Fruit fly (Drosophila melanogaster) whole organism, embryonic: ENCODE measurements around the gene gcm.
A peak's percentile ranks its signal among the peaks of the same experiment; 100 is the strongest.

ENCODE experiments used
- C15 ChIP-seq: fragments of 200-800 bp; sonication (Bioruptor generic); IDR thresholded peaks from 3 replicates; pipeline ENCODE4 v1.3.6; 2022; ENCODE audit warnings: missing biosample characterization, missing genetic modification characterization
- CG1024 ChIP-seq: fragments of 200-800 bp; sonication (Bioruptor generic); IDR thresholded peaks from 2 replicates; pipeline ENCODE4 v1.3.6; 2022; ENCODE audit warnings: missing biosample characterization, missing genetic modification characterization
- CG10654 ChIP-seq: fragments of 200-800 bp; sonication (Bioruptor generic); optimal IDR thresholded peaks from 2 replicates; lab custom pipeline; 2016; ENCODE audit warnings: missing biosample characterization, missing genetic modification characterization
- CG12155 ChIP-seq: fragments of 200-800 bp; sonication (Bioruptor generic); optimal IDR thresholded peaks from 3 replicates; lab custom pipeline; 2016; ENCODE audit warnings: missing biosample characterization, missing genetic modification characterization
- CG12299 ChIP-seq: fragments of 200-800 bp; sonication (Bioruptor generic); optimal IDR thresholded peaks from 2 replicates; lab custom pipeline; 2018; ENCODE audit warnings: missing biosample characterization, mild to moderate bottlenecking, missing genetic modification characterization
- CG12659 ChIP-seq: fragments of 200-800 bp; sonication (Bioruptor generic); optimal IDR thresholded peaks from 3 replicates; lab custom pipeline; 2017; ENCODE audit warnings: mild to moderate bottlenecking, missing biosample characterization, missing genetic modification reagents, missing genetic modification characterization
- CG12744 ChIP-seq: fragments of 200-800 bp; sonication (Bioruptor generic); optimal IDR thresholded peaks from 2 replicates; lab custom pipeline; 2016; ENCODE audit warnings: missing biosample characterization, missing genetic modification characterization
- CG15269 ChIP-seq: fragments of 200-800 bp; sonication (Bioruptor generic); optimal IDR thresholded peaks from 2 replicates; lab custom pipeline; 2018; ENCODE audit warnings: missing biosample characterization, mild to moderate bottlenecking, missing genetic modification characterization, moderate library complexity
- CG16779 ChIP-seq: fragments of 200-800 bp; sonication (Bioruptor generic); IDR thresholded peaks from 2 replicates; pipeline ENCODE4 v1.3.6; 2022; ENCODE audit warnings: missing biosample characterization, missing genetic modification characterization
- CG17829 ChIP-seq: fragments of 200-800 bp; optimal IDR thresholded peaks from 2 replicates; lab custom pipeline; 2019; ENCODE audit warnings: missing biosample characterization, mild to moderate bottlenecking, missing genetic modification characterization, moderate library complexity
- CG18011 ChIP-seq: fragments of 200-800 bp; sonication (Bioruptor generic); optimal IDR thresholded peaks from 2 replicates; lab custom pipeline; 2017; ENCODE audit warnings: missing biosample characterization, missing genetic modification characterization, mild to moderate bottlenecking, moderate library complexity, missing genotype
- CG18599 ChIP-seq: fragments of 200-800 bp; sonication (Bioruptor generic); optimal IDR thresholded peaks from 3 replicates; lab custom pipeline; 2017; ENCODE audit warnings: missing biosample characterization, missing genetic modification characterization, mild to moderate bottlenecking, moderate library complexity, missing genetic modification reagents
- CG2116 ChIP-seq: fragments of 200-800 bp; sonication (Bioruptor generic); optimal IDR thresholded peaks from 3 replicates; lab custom pipeline; 2018; ENCODE audit warnings: missing biosample characterization, mild to moderate bottlenecking, missing genetic modification characterization
- CG31224 ChIP-seq: fragments of 200-800 bp; sonication (Bioruptor generic); IDR thresholded peaks from 2 replicates; pipeline ENCODE4 v1.3.6; 2022; ENCODE audit warnings: missing biosample characterization, missing genetic modification characterization
- CG31441 ChIP-seq: fragments of 200-800 bp; sonication (Bioruptor generic); IDR thresholded peaks from 2 replicates; pipeline ENCODE4 v1.3.6; 2022; ENCODE audit warnings: missing biosample characterization, missing genetic modification characterization
- CG3995 ChIP-seq: fragments of 200-800 bp; sonication (Bioruptor generic); optimal IDR thresholded peaks from 3 replicates; lab custom pipeline; 2016; ENCODE audit warnings: missing biosample characterization, missing genetic modification characterization
- CG4404 ChIP-seq: fragments of 200-800 bp; sonication (Bioruptor generic); IDR thresholded peaks from 2 replicates; pipeline ENCODE4 v1.3.6; 2022; ENCODE audit warnings: missing biosample characterization, missing genetic modification characterization
- CG4617 ChIP-seq: fragments of 200-800 bp; sonication (Bioruptor generic); optimal IDR thresholded peaks from 3 replicates; lab custom pipeline; 2016; ENCODE audit warnings: missing biosample characterization, missing genetic modification characterization, borderline replicate concordance
- CG4730 ChIP-seq: fragments of 200-800 bp; sonication (Bioruptor generic); IDR thresholded peaks from 2 replicates; pipeline ENCODE4 v1.3.6; 2022; ENCODE audit warnings: missing biosample characterization, missing genetic modification characterization
- CG7963 ChIP-seq: fragments of 200-800 bp; sonication (Bioruptor generic); IDR thresholded peaks from 3 replicates; pipeline ENCODE4 v1.3.6; 2022; ENCODE audit warnings: missing biosample characterization, missing genetic modification characterization; ENCODE audit not compliant: partially characterized antibody
- CG8281 ChIP-seq: fragments of 200-800 bp; sonication (Bioruptor generic); optimal IDR thresholded peaks from 2 replicates; lab custom pipeline; 2018; ENCODE audit warnings: missing biosample characterization, mild to moderate bottlenecking, missing genetic modification characterization, moderate library complexity
- CG9797 ChIP-seq: fragments of 200-800 bp; sonication (Bioruptor generic); optimal IDR thresholded peaks from 3 replicates; lab custom pipeline; 2018; ENCODE audit warnings: missing biosample characterization, mild to moderate bottlenecking, missing genetic modification characterization
- D19B ChIP-seq: fragments of 200-800 bp; sonication (Bioruptor generic); optimal IDR thresholded peaks from 2 replicates; lab custom pipeline; 2017; ENCODE audit warnings: missing biosample characterization, mild to moderate bottlenecking, missing genetic modification characterization
- Ets65A ChIP-seq: fragments of 200-800 bp; sonication (Bioruptor generic); peaks from one replicate; lab custom pipeline; 2016; ENCODE audit warnings: missing biosample characterization, missing genetic modification characterization
- Fer1 ChIP-seq: fragments of 200-800 bp; sonication (Bioruptor generic); optimal IDR thresholded peaks from 2 replicates; lab custom pipeline; 2017; ENCODE audit warnings: missing biosample characterization, mild to moderate bottlenecking, missing genetic modification characterization
- MBD-R2 ChIP-seq: fragments of 200-800 bp; sonication (Bioruptor generic); IDR thresholded peaks from 2 replicates; pipeline ENCODE4 v1.3.6; 2022; ENCODE audit warnings: missing biosample characterization, missing genetic modification characterization
- Ptx1 ChIP-seq: fragments of 200-800 bp; sonication (Bioruptor generic); IDR thresholded peaks from 2 replicates; pipeline ENCODE4 v1.3.6; 2022; ENCODE audit warnings: missing biosample characterization, missing genetic modification characterization
- Scr ChIP-seq: fragments of 200-800 bp; sonication (Bioruptor generic); IDR thresholded peaks from 2 replicates; pipeline ENCODE4 v1.3.6; 2022; ENCODE audit warnings: missing biosample characterization, missing genetic modification characterization; ENCODE audit not compliant: partially characterized antibody
- Tbp ChIP-seq: fragments of >200 bp; optimal IDR thresholded peaks from 2 replicates; lab custom pipeline; 2018; ENCODE audit warnings: missing biosample characterization, missing genetic modification characterization
- Trl ChIP-seq, 3 experiments: fragments of >200 bp in 2 of 3; fragments of 200-800 bp in 1 of 3; sonication (Bioruptor generic) in 1 of 3; optimal IDR thresholded peaks; 2 replicates in 1 of 3; 3 replicates in 2 of 3; lab custom pipeline; 2016 to 2017; ENCODE audit warnings: missing biosample characterization in 1 of 3, missing genetic modification characterization in 1 of 3
- Xbp1 ChIP-seq: fragments of 200-800 bp; sonication (Bioruptor generic); optimal IDR thresholded peaks from 3 replicates; lab custom pipeline; 2016; ENCODE audit warnings: missing biosample characterization, mild to moderate bottlenecking, missing genetic modification characterization
- ash1 ChIP-seq: fragments of 200-800 bp; sonication (Bioruptor generic); optimal IDR thresholded peaks from 2 replicates; lab custom pipeline; 2018; ENCODE audit warnings: missing biosample characterization, mild to moderate bottlenecking, missing genetic modification characterization
- bigmax ChIP-seq: fragments of 200-800 bp; sonication (Bioruptor generic); optimal IDR thresholded peaks from 2 replicates; lab custom pipeline; 2018; ENCODE audit warnings: missing biosample characterization, mild to moderate bottlenecking, missing genetic modification characterization
- cato ChIP-seq: fragments of 200-800 bp; sonication (Bioruptor generic); optimal IDR thresholded peaks from 2 replicates; lab custom pipeline; 2016; ENCODE audit warnings: missing biosample characterization, missing genetic modification characterization, borderline replicate concordance
- chif ChIP-seq, 2 experiments: fragments of 200-800 bp; sonication (Bioruptor generic); optimal IDR thresholded peaks; 3 replicates each; lab custom pipeline; 2016; ENCODE audit warnings: missing biosample characterization in 2 of 2, missing genetic modification characterization in 2 of 2
- dan ChIP-seq: fragments of 200-800 bp; sonication (Bioruptor generic); IDR thresholded peaks from 2 replicates; pipeline ENCODE4 v1.3.6; 2022; ENCODE audit warnings: missing biosample characterization, missing genetic modification characterization
- danr ChIP-seq: fragments of 200-800 bp; sonication (Bioruptor generic); IDR thresholded peaks from 2 replicates; pipeline ENCODE4 v1.3.6; 2022; ENCODE audit warnings: missing biosample characterization, missing genetic modification characterization
- dimm ChIP-seq: fragments of 200-800 bp; sonication (Bioruptor generic); IDR thresholded peaks from 2 replicates; pipeline ENCODE4 v1.3.6; 2022; ENCODE audit warnings: missing biosample characterization, missing genetic modification characterization
- dm ChIP-seq: fragments of 200-800 bp; sonication (Bioruptor generic); optimal IDR thresholded peaks from 3 replicates; lab custom pipeline; 2016; ENCODE audit warnings: missing biosample characterization, missing genetic modification characterization
- eve ChIP-seq, 2 experiments: fragments of >200 bp; optimal IDR thresholded peaks; 2 replicates each; lab custom pipeline; 2017; ENCODE audit warnings: missing biosample characterization in 2 of 2, missing genetic modification characterization in 2 of 2
- fd3F ChIP-seq: fragments of 200-800 bp; sonication (Bioruptor generic); optimal IDR thresholded peaks from 2 replicates; lab custom pipeline; 2018; ENCODE audit warnings: missing biosample characterization, mild to moderate bottlenecking, missing genetic modification characterization, moderate library complexity
- fru ChIP-seq: fragments of >200 bp; optimal IDR thresholded peaks from 2 replicates; lab custom pipeline; 2017
- gsb ChIP-seq: fragments of 200-800 bp; sonication (Bioruptor generic); IDR thresholded peaks from 2 replicates; pipeline ENCODE4 v1.3.6; 2022; ENCODE audit warnings: missing biosample characterization, missing genetic modification characterization
- her ChIP-seq: fragments of 200-800 bp; sonication (Bioruptor generic); optimal IDR thresholded peaks from 2 replicates; lab custom pipeline; 2016; ENCODE audit warnings: missing biosample characterization, missing genetic modification characterization
- jumu ChIP-seq: fragments of 200-800 bp; sonication (Bioruptor generic); optimal IDR thresholded peaks from 3 replicates; lab custom pipeline; 2016; ENCODE audit warnings: missing biosample characterization, missing genetic modification characterization
- klu ChIP-seq: fragments of 200-800 bp; sonication (Bioruptor generic); IDR thresholded peaks from 2 replicates; pipeline ENCODE4 v1.3.6; 2022; ENCODE audit warnings: missing biosample characterization, missing genetic modification characterization
- lmd ChIP-seq: fragments of 200-800 bp; sonication (Bioruptor generic); IDR thresholded peaks from 2 replicates; pipeline ENCODE4 v1.3.6; 2022; ENCODE audit warnings: missing biosample characterization, missing genetic modification characterization
- mam ChIP-seq: fragments of 200-800 bp; sonication (Bioruptor generic); optimal IDR thresholded peaks from 3 replicates; lab custom pipeline; 2016; ENCODE audit warnings: missing biosample characterization, missing genetic modification characterization
- sim ChIP-seq: fragments of 200-800 bp; sonication (Bioruptor generic); IDR thresholded peaks from 2 replicates; pipeline ENCODE4 v1.3.6; 2022; ENCODE audit warnings: missing biosample characterization, missing genetic modification characterization
- slbo ChIP-seq: fragments of 200-800 bp; sonication (Bioruptor generic); IDR thresholded peaks from 2 replicates; pipeline ENCODE4 v1.3.6; 2022; ENCODE audit warnings: missing biosample characterization, missing genetic modification characterization
- stc ChIP-seq: fragments of 200-800 bp; sonication (Bioruptor generic); IDR thresholded peaks from 2 replicates; pipeline ENCODE4 v1.3.6; 2022; ENCODE audit warnings: missing biosample characterization, missing genetic modification characterization
- stwl ChIP-seq: fragments of 200-800 bp; sonication (Bioruptor generic); optimal IDR thresholded peaks from 3 replicates; lab custom pipeline; 2018; ENCODE audit warnings: missing biosample characterization, mild to moderate bottlenecking, missing genetic modification characterization, moderate library complexity
- trem ChIP-seq: fragments of 200-800 bp; optimal IDR thresholded peaks from 3 replicates; lab custom pipeline; 2019; ENCODE audit warnings: missing biosample characterization, mild to moderate bottlenecking, missing genetic modification characterization, moderate library complexity

Gene gcm

dm6 chr2L:9585942-9586341 lies 4.4 kb upstream of the gcm start (continued):
- no peak for TF ChIP-seq D19B (GFP tag; lab: Kevin White, UChicago)
- no peak for TF ChIP-seq CG10654 (GFP tag; lab: Kevin White, UChicago)
- no peak for TF ChIP-seq CG7963 (GFP tag; lab: Robert Waterston, UW)
- TF ChIP-seq sim (GFP tag; lab: Robert Waterston, UW), result no peak
- TF ChIP-seq fru (lab: Kevin White, UChicago), result no peak
- TF ChIP-seq bigmax (GFP tag; lab: Kevin White, UChicago), result no peak
- TF ChIP-seq CG12155 (GFP tag; lab: Kevin White, UChicago), result no peak
- no peak for TF ChIP-seq fd3F (GFP tag; lab: Kevin White, UChicago)
- peak; percentile 36 for TF ChIP-seq trem (tag; lab: Kevin White, UChicago)
- TF ChIP-seq CG18011 (GFP tag; lab: Kevin White, UChicago), result no peak
- TF ChIP-seq stc (GFP tag; lab: Robert Waterston, UW), result 0 out of 2 replicates have a peak, but pooled peaks have one; percentile 13
- no peak for TF ChIP-seq CG15269 (tag; lab: Kevin White, UChicago)
- TF ChIP-seq cato (GFP tag; lab: Kevin White, UChicago), result no peak
- TF ChIP-seq eve (GFP tag; optimal IDR thresholded peaks at IDR 0.05; lab: Kevin White, UChicago), result no peak
- no peak for TF ChIP-seq CG31224 (GFP tag; lab: Robert Waterston, UW)
- TF ChIP-seq chif (GFP tag; optimal IDR thresholded peaks at IDR 0.05; lab: Kevin White, UChicago), result peak in 1 of 2 experiments; percentile 13
- no peak for TF ChIP-seq dm
- no peak for TF ChIP-seq Xbp1
- no peak for TF ChIP-seq C15 (GFP tag; lab: Robert Waterston, UW)
- no peak for TF ChIP-seq CG2116 (GFP tag; lab: Kevin White, UChicago)
- no peak for TF ChIP-seq CG16779 (GFP tag; lab: Robert Waterston, UW)
- no peak for TF ChIP-seq CG3995
- TF ChIP-seq Trl (optimal IDR thresholded peaks at IDR 0.05; lab: Kevin White, UChicago), result no peak
- no peak for TF ChIP-seq Trl (GFP tag; optimal IDR thresholded peaks at IDR 0.05; lab: Kevin White, UChicago)
- TF ChIP-seq CG12299 (tag; lab: Kevin White, UChicago), result no peak
- TF ChIP-seq CG8281 (tag; lab: Kevin White, UChicago), result no peak
- TF ChIP-seq CG1024 (GFP tag; lab: Robert Waterston, UW), result no peak
- TF ChIP-seq Fer1 (GFP tag; lab: Kevin White, UChicago), result no peak
- no peak for TF ChIP-seq mam (GFP tag; lab: Kevin White, UChicago)
- no peak for TF ChIP-seq Tbp
- no peak for TF ChIP-seq jumu (GFP tag; lab: Kevin White, UChicago)
- no peak for TF ChIP-seq CG4617 (GFP tag; lab: Kevin White, UChicago)
- TF ChIP-seq CG4730 (GFP tag; lab: Robert Waterston, UW), result no peak
- no peak; the same call in 1 of the 2 replicates for TF ChIP-seq Ptx1 (GFP tag; lab: Robert Waterston, UW)
- no peak for TF ChIP-seq CG12744 (GFP tag; lab: Kevin White, UChicago)
- no peak for TF ChIP-seq dimm (GFP tag; lab: Robert Waterston, UW)
- no peak for TF ChIP-seq her
- TF ChIP-seq CG18599, result no peak
- TF ChIP-seq Scr (GFP tag; lab: Robert Waterston, UW), result no peak
- no peak for TF ChIP-seq stwl (tag; lab: Kevin White, UChicago)
- TF ChIP-seq danr (GFP tag; lab: Robert Waterston, UW), result no peak
- peak; percentile 32; the same call in 1 of the 2 replicates for TF ChIP-seq CG4404 (GFP tag; lab: Robert Waterston, UW)
- TF ChIP-seq CG12659 (GFP tag; lab: Kevin White, UChicago), result no peak
- TF ChIP-seq gsb, result no peak
- no peak for TF ChIP-seq klu (GFP tag; lab: Robert Waterston, UW)
- no peak for TF ChIP-seq slbo
- peak; percentile 78 for TF ChIP-seq CG17829 (tag; lab: Kevin White, UChicago)
- no peak for TF ChIP-seq Ets65A
- no peak for TF ChIP-seq dan (GFP tag; lab: Robert Waterston, UW)
- TF ChIP-seq MBD-R2 (GFP tag; lab: Robert Waterston, UW), result no peak
- no peak for TF ChIP-seq ash1 (GFP tag; lab: Kevin White, UChicago)
- TF ChIP-seq lmd (GFP tag; lab: Robert Waterston, UW), result no peak
- TF ChIP-seq CG9797, result no peak
- TF ChIP-seq CG31441 (GFP tag; lab: Robert Waterston, UW), result peak; percentile 62
